Fruit fly (Drosophila melanogaster) whole organism, embryonic: ENCODE data around the gene NT1.
A peak's percentile ranks its signal among the peaks of the same experiment; 100 is the strongest.

Source experiments
- ATbp ChIP-seq: fragments of 200-800 bp; sonication (Bioruptor generic); optimal IDR thresholded peaks from 2 replicates; lab custom pipeline; 2017; ENCODE audit warnings: missing biosample characterization, mild to moderate bottlenecking, missing genetic modification characterization, missing genetic modification reagents
- Bgb ChIP-seq: fragments of 200-800 bp; sonication (Bioruptor generic); IDR thresholded peaks from 2 replicates; pipeline ENCODE4 v1.3.6; 2022; ENCODE audit warnings: missing biosample characterization, missing genetic modification characterization; ENCODE audit not compliant: partially characterized antibody
- Blimp-1 ChIP-seq: fragments of 200-800 bp; sonication (Bioruptor generic); optimal IDR thresholded peaks from 3 replicates; lab custom pipeline; 2018; ENCODE audit warnings: missing biosample characterization, missing genetic modification characterization, mild to moderate bottlenecking, moderate library complexity, missing genetic modification reagents
- CG10209 ChIP-seq: fragments of 200-800 bp; sonication (Bioruptor generic); optimal IDR thresholded peaks from 3 replicates; lab custom pipeline; 2017; ENCODE audit warnings: missing biosample characterization, mild to moderate bottlenecking, missing genetic modification characterization, missing genetic modification reagents
- CG10321 ChIP-seq: fragments of 200-800 bp; sonication (Bioruptor generic); IDR thresholded peaks from 2 replicates; pipeline ENCODE4 v1.3.6; 2022; ENCODE audit warnings: missing biosample characterization, missing genetic modification characterization
- CG10366 ChIP-seq: fragments of 200-800 bp; sonication (Bioruptor generic); IDR thresholded peaks from 2 replicates; pipeline ENCODE4 v1.3.6; 2022; ENCODE audit warnings: missing biosample characterization, missing genetic modification characterization
- CG11093 ChIP-seq: fragments of 200-800 bp; sonication (Bioruptor generic); IDR thresholded peaks from 3 replicates; pipeline ENCODE4 v1.3.6; 2022; ENCODE audit warnings: missing biosample characterization, missing genetic modification characterization
- CG11398 ChIP-seq: fragments of 200-800 bp; sonication (Bioruptor generic); optimal IDR thresholded peaks from 2 replicates; lab custom pipeline; 2016; ENCODE audit warnings: missing biosample characterization, missing genetic modification characterization
- CG12744 ChIP-seq: fragments of 200-800 bp; sonication (Bioruptor generic); optimal IDR thresholded peaks from 2 replicates; lab custom pipeline; 2016; ENCODE audit warnings: missing biosample characterization, missing genetic modification characterization
- CG12942 ChIP-seq: fragments of 200-800 bp; sonication (Bioruptor generic); optimal IDR thresholded peaks from 3 replicates; lab custom pipeline; 2016; ENCODE audit warnings: missing biosample characterization, missing genetic modification characterization
- CG13775 ChIP-seq: fragments of 200-800 bp; sonication (Bioruptor generic); optimal IDR thresholded peaks from 3 replicates; lab custom pipeline; 2017; ENCODE audit warnings: missing biosample characterization, mild to moderate bottlenecking, missing genetic modification characterization
- CG1602 ChIP-seq: fragments of 200-800 bp; sonication (Bioruptor generic); optimal IDR thresholded peaks from 3 replicates; lab custom pipeline; 2016; ENCODE audit warnings: missing biosample characterization, missing genetic modification characterization
- CG1647 ChIP-seq: fragments of 200-800 bp; sonication (Bioruptor generic); optimal IDR thresholded peaks from 3 replicates; lab custom pipeline; 2016; ENCODE audit warnings: missing biosample characterization, missing genetic modification characterization
- CG17829 ChIP-seq: fragments of 200-800 bp; optimal IDR thresholded peaks from 2 replicates; lab custom pipeline; 2019; ENCODE audit warnings: missing biosample characterization, mild to moderate bottlenecking, missing genetic modification characterization, moderate library complexity
- CG2712 ChIP-seq: fragments of 200-800 bp; optimal IDR thresholded peaks from 3 replicates; lab custom pipeline; 2019; ENCODE audit warnings: missing biosample characterization, mild to moderate bottlenecking, missing genetic modification characterization, moderate library complexity
- CG32532 ChIP-seq: fragments of 200-800 bp; sonication (Bioruptor generic); IDR thresholded peaks from 2 replicates; pipeline ENCODE4 v1.3.6; 2022; ENCODE audit warnings: missing biosample characterization, missing genetic modification characterization
- CG33557 ChIP-seq: fragments of 200-800 bp; sonication (Bioruptor generic); optimal IDR thresholded peaks from 2 replicates; lab custom pipeline; 2019; ENCODE audit warnings: missing biosample characterization, mild to moderate bottlenecking, missing genetic modification characterization, moderate library complexity
- CG3726 ChIP-seq: fragments of 200-800 bp; sonication (Bioruptor generic); IDR thresholded peaks from 3 replicates; pipeline ENCODE4, ENCODE4 v1.3.6; 2022; ENCODE audit warnings: missing biosample characterization, missing genetic modification characterization
- CG3995 ChIP-seq: fragments of 200-800 bp; sonication (Bioruptor generic); optimal IDR thresholded peaks from 3 replicates; lab custom pipeline; 2016; ENCODE audit warnings: missing biosample characterization, missing genetic modification characterization
- CG6272 ChIP-seq: fragments of 200-800 bp; sonication (Bioruptor generic); IDR thresholded peaks from 2 replicates; pipeline ENCODE4 v1.3.6; 2022; ENCODE audit warnings: missing biosample characterization, missing genetic modification characterization
- CG7271 ChIP-seq: fragments of 200-800 bp; sonication (Bioruptor generic); optimal IDR thresholded peaks from 2 replicates; lab custom pipeline; 2018; ENCODE audit warnings: missing biosample characterization, mild to moderate bottlenecking, missing genetic modification characterization, moderate library complexity
- CG9932 ChIP-seq: fragments of 200-800 bp; sonication (Bioruptor generic); IDR thresholded peaks from 2 replicates; pipeline ENCODE4 v1.3.6; 2022; ENCODE audit warnings: missing biosample characterization, missing genetic modification characterization
- Ets65A ChIP-seq: fragments of 200-800 bp; sonication (Bioruptor generic); peaks from one replicate; lab custom pipeline; 2016; ENCODE audit warnings: missing biosample characterization, missing genetic modification characterization
- Fer3 ChIP-seq: fragments of 200-800 bp; sonication (Bioruptor generic); optimal IDR thresholded peaks from 2 replicates; lab custom pipeline; 2018; ENCODE audit warnings: missing biosample characterization, mild to moderate bottlenecking, missing genetic modification characterization, moderate library complexity
- Gug ChIP-seq: fragments of 200-800 bp; sonication (Bioruptor generic); IDR thresholded peaks from 4 replicates; pipeline ENCODE4 v1.3.6; 2022; ENCODE audit warnings: missing biosample characterization, missing genetic modification characterization
- HLH3B ChIP-seq: fragments of 200-800 bp; sonication (Bioruptor generic); IDR thresholded peaks from 2 replicates; pipeline ENCODE4 v1.3.6; 2022; ENCODE audit warnings: missing biosample characterization, missing genetic modification characterization
- Lim3 ChIP-seq: fragments of 200-800 bp; sonication (Bioruptor generic); IDR thresholded peaks from 2 replicates; pipeline ENCODE4 v1.3.6; 2022; ENCODE audit warnings: missing biosample characterization, missing genetic modification characterization
- Max ChIP-seq: fragments of 200-800 bp; sonication (Bioruptor generic); optimal IDR thresholded peaks from 2 replicates; lab custom pipeline; 2016; ENCODE audit warnings: missing biosample characterization, mild to moderate bottlenecking, missing genetic modification characterization
- NC2β ChIP-seq: fragments of 200-800 bp; sonication (Bioruptor generic); optimal IDR thresholded peaks from 2 replicates; lab custom pipeline; 2016; ENCODE audit warnings: missing biosample characterization, missing genetic modification characterization
- Nf-YB ChIP-seq: fragments of 200-800 bp; sonication (Bioruptor generic); optimal IDR thresholded peaks from 3 replicates; lab custom pipeline; 2019; ENCODE audit warnings: missing biosample characterization, mild to moderate bottlenecking, missing genetic modification characterization, moderate library complexity
- Oaz ChIP-seq: fragments of 200-800 bp; sonication (Bioruptor generic); IDR thresholded peaks from 2 replicates; pipeline ENCODE4 v1.3.6; 2022; ENCODE audit warnings: missing biosample characterization, missing genetic modification characterization
- PHDP ChIP-seq: fragments of 200-800 bp; sonication (Bioruptor generic); optimal IDR thresholded peaks from 3 replicates; lab custom pipeline; 2018; ENCODE audit warnings: missing biosample characterization, mild to moderate bottlenecking, missing genetic modification characterization, moderate library complexity
- Rfx ChIP-seq: fragments of 200-800 bp; sonication (Bioruptor generic); IDR thresholded peaks from 2 replicates; pipeline ENCODE4 v1.3.6; 2022; ENCODE audit warnings: missing biosample characterization, missing genetic modification characterization
- Sox102F ChIP-seq: fragments of 200-800 bp; sonication (Bioruptor generic); optimal IDR thresholded peaks from 2 replicates; lab custom pipeline; 2018; ENCODE audit warnings: missing biosample characterization, mild to moderate bottlenecking, missing genetic modification characterization, moderate library complexity
- ab ChIP-seq: fragments of 200-800 bp; sonication (Bioruptor generic); optimal IDR thresholded peaks from 2 replicates; lab custom pipeline; 2016; ENCODE audit warnings: missing biosample characterization, missing genetic modification characterization
- ato ChIP-seq: fragments of 200-800 bp; sonication (Bioruptor generic); IDR thresholded peaks from 2 replicates; pipeline ENCODE4 v1.3.6; 2022; ENCODE audit warnings: missing biosample characterization, missing genetic modification characterization; ENCODE audit not compliant: partially characterized antibody
- bab2 ChIP-seq: fragments of 200-800 bp; sonication (Bioruptor generic); optimal IDR thresholded peaks from 2 replicates; lab custom pipeline; 2016; ENCODE audit warnings: missing biosample characterization, missing genetic modification characterization
- cas ChIP-seq: fragments of 200-800 bp; sonication (Bioruptor generic); IDR thresholded peaks from 2 replicates; pipeline ENCODE4 v1.3.6; 2022; ENCODE audit warnings: missing biosample characterization, missing genetic modification characterization
- dati ChIP-seq: fragments of 200-800 bp; sonication (Bioruptor generic); IDR thresholded peaks from 2 replicates; pipeline ENCODE4 v1.3.6; 2022; ENCODE audit warnings: missing biosample characterization, missing genetic modification characterization
- dm ChIP-seq: fragments of 200-800 bp; sonication (Bioruptor generic); optimal IDR thresholded peaks from 3 replicates; lab custom pipeline; 2016; ENCODE audit warnings: missing biosample characterization, missing genetic modification characterization
- exex ChIP-seq: fragments of 200-800 bp; sonication (Bioruptor generic); optimal IDR thresholded peaks from 4 replicates; lab custom pipeline; 2018; ENCODE audit warnings: missing biosample characterization, mild to moderate bottlenecking, missing genetic modification characterization, moderate library complexity
- fd64A ChIP-seq: fragments of 200-800 bp; sonication (Bioruptor generic); optimal IDR thresholded peaks from 3 replicates; lab custom pipeline; 2018; ENCODE audit warnings: missing biosample characterization, mild to moderate bottlenecking, missing genetic modification characterization
- lab ChIP-seq: fragments of 200-800 bp; sonication (Bioruptor generic); optimal IDR thresholded peaks from 3 replicates; lab custom pipeline; 2017; ENCODE audit warnings: missing biosample characterization, missing genetic modification characterization, mild to moderate bottlenecking, moderate library complexity, missing genetic modification reagents
- nau ChIP-seq: fragments of 200-800 bp; sonication (Bioruptor generic); optimal IDR thresholded peaks from 3 replicates; lab custom pipeline; 2017; ENCODE audit warnings: missing biosample characterization, mild to moderate bottlenecking, missing genetic modification characterization, missing genetic modification reagents
- nerfin-2 ChIP-seq: fragments of 200-800 bp; sonication (Bioruptor generic); IDR thresholded peaks from 2 replicates; pipeline ENCODE4 v1.3.6; 2022; ENCODE audit warnings: missing biosample characterization, missing genetic modification characterization; ENCODE audit not compliant: partially characterized antibody
- nmo ChIP-seq: fragments of 200-800 bp; sonication (Bioruptor generic); optimal IDR thresholded peaks from 2 replicates; lab custom pipeline; 2018; ENCODE audit warnings: missing biosample characterization, mild to moderate bottlenecking, missing genetic modification characterization, moderate library complexity
- onecut ChIP-seq: fragments of 200-800 bp; sonication (Bioruptor generic); IDR thresholded peaks from 2 replicates; pipeline ENCODE4 v1.3.6; 2022; ENCODE audit warnings: missing biosample characterization, missing genetic modification characterization
- scrt ChIP-seq: fragments of 200-800 bp; sonication (Bioruptor generic); optimal IDR thresholded peaks from 2 replicates; lab custom pipeline; 2018; ENCODE audit warnings: missing biosample characterization, mild to moderate bottlenecking, missing genetic modification characterization, moderate library complexity
- seq ChIP-seq: fragments of 200-800 bp; sonication (Bioruptor generic); IDR thresholded peaks from 2 replicates; pipeline ENCODE4 v1.3.6; 2022; ENCODE audit warnings: missing biosample characterization, missing genetic modification characterization
- sqz ChIP-seq: fragments of 200-800 bp; sonication (Bioruptor generic); optimal IDR thresholded peaks from 3 replicates; lab custom pipeline; 2018; ENCODE audit warnings: missing biosample characterization, mild to moderate bottlenecking, missing genetic modification characterization
- zf30C ChIP-seq: fragments of 200-800 bp; sonication (Bioruptor generic); optimal IDR thresholded peaks from 3 replicates; lab custom pipeline; 2018; ENCODE audit warnings: missing biosample characterization, mild to moderate bottlenecking, missing genetic modification characterization

The NT1 gene

DNA sequence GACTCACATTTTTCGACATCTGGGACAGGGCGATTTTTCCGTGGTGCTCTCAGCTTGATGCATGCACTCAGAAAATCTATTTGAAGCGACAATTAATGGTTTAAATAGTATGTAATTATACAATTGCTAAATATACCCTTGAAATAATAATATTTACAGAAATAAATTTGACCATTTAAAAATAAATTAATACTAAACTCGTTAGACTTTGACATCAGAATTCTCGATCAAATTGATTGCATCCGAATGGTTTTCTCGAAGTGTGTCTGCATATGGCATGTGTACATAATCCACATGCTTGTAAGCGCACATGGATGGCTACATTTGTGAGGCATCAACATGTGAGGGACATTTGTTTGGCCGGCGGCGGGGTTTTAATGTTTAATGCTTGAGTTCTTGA is 38.4 kb upstream of the NT1 start (continued):
- peak; percentile 87 for TF ChIP-seq zf30C
- TF ChIP-seq nmo (GFP tag; lab: Kevin White, UChicago) = peak; percentile 80
- TF ChIP-seq CG10209 (GFP tag; lab: Kevin White, UChicago) = peak; percentile 53
- no peak for TF ChIP-seq sqz
- TF ChIP-seq Nf-YB (GFP tag; lab: Kevin White, UChicago) = peak; percentile 50
- no peak for TF ChIP-seq Bgb
- TF ChIP-seq bab2 = no peak
- TF ChIP-seq Oaz (GFP tag; lab: Robert Waterston, UW) = no peak
- TF ChIP-seq CG3726 = no peak
- TF ChIP-seq CG3995 (GFP tag; lab: Kevin White, UChicago) = no peak
- TF ChIP-seq Ets65A = no peak
- TF ChIP-seq CG11093 (GFP tag; lab: Robert Waterston, UW) = no peak
- TF ChIP-seq nerfin-2 (GFP tag; lab: Robert Waterston, UW) = no peak
- no peak for TF ChIP-seq exex (tag; lab: Kevin White, UChicago)
- no peak for TF ChIP-seq CG1647 (GFP tag; lab: Kevin White, UChicago)
- no peak for TF ChIP-seq fd64A
- peak; percentile 89 for TF ChIP-seq CG17829 (tag; lab: Kevin White, UChicago)
- no peak for TF ChIP-seq CG11398
- TF ChIP-seq CG6272 (GFP tag; lab: Robert Waterston, UW) = no peak
- no peak for TF ChIP-seq Rfx (GFP tag; lab: Robert Waterston, UW)
- no peak for TF ChIP-seq ab
- no peak for TF ChIP-seq CG32532 (GFP tag; lab: Robert Waterston, UW)
- peak; percentile 55 for TF ChIP-seq CG13775 (GFP tag; lab: Kevin White, UChicago)
- peak; percentile 55 for TF ChIP-seq CG1602 (GFP tag; lab: Kevin White, UChicago)
- TF ChIP-seq Fer3 (tag; lab: Kevin White, UChicago) = peak; percentile 28
- TF ChIP-seq NC2β (GFP tag; lab: Kevin White, UChicago) = peak; percentile 17
- TF ChIP-seq Gug = peak; percentile 20; the same call in 1 of the 4 replicates
- TF ChIP-seq lab (GFP tag; lab: Kevin White, UChicago) = peak; percentile 45
- no peak for TF ChIP-seq Lim3 (GFP tag; lab: Robert Waterston, UW)
- TF ChIP-seq cas = no peak
- no peak for TF ChIP-seq scrt (GFP tag; lab: Kevin White, UChicago)
- TF ChIP-seq Max (GFP tag; lab: Kevin White, UChicago) = peak; percentile 64
- no peak for TF ChIP-seq ato (GFP tag; lab: Robert Waterston, UW)
- no peak for TF ChIP-seq seq (GFP tag; lab: Robert Waterston, UW)
- TF ChIP-seq Sox102F (GFP tag; lab: Kevin White, UChicago) = peak; percentile 69
- no peak for TF ChIP-seq dm (GFP tag; lab: Kevin White, UChicago)
- TF ChIP-seq nau = peak; percentile 17
- no peak for TF ChIP-seq CG9932 (GFP tag; lab: Robert Waterston, UW)
- TF ChIP-seq CG33557 (GFP tag; lab: Kevin White, UChicago) = peak; percentile 81
- TF ChIP-seq CG10321 (GFP tag; lab: Robert Waterston, UW) = no peak
- no peak for TF ChIP-seq CG12744 (GFP tag; lab: Kevin White, UChicago)
- TF ChIP-seq dati (GFP tag; lab: Robert Waterston, UW) = 0 out of 2 replicates have a peak, but pooled peaks have one; percentile 18
- TF ChIP-seq PHDP (tag; lab: Kevin White, UChicago) = peak; percentile 46
- peak; percentile 64 for TF ChIP-seq HLH3B
- peak; percentile 34 for TF ChIP-seq CG12942 (GFP tag; lab: Kevin White, UChicago)
- TF ChIP-seq ATbp (GFP tag; lab: Kevin White, UChicago) = peak; percentile 33
- peak; percentile 54 for TF ChIP-seq CG10366 (GFP tag; lab: Robert Waterston, UW)
- TF ChIP-seq Blimp-1 (GFP tag; lab: Kevin White, UChicago) = peak; percentile 80
- TF ChIP-seq CG2712 (tag; lab: Kevin White, UChicago) = peak; percentile 92
- TF ChIP-seq onecut (GFP tag; lab: Robert Waterston, UW) = peak; percentile 43
- TF ChIP-seq CG7271 (tag; lab: Kevin White, UChicago) = peak; percentile 29
